Fruit fly (Drosophila melanogaster) ovary, adult (tissue): Measurements from ENCODE around the gene CG14507.
A peak's percentile ranks its signal among the peaks of the same experiment; 100 is the strongest.

Experiments used
- CG17801 ChIP-seq: fragments of 200-800 bp; optimal IDR thresholded peaks from 2 replicates; lab custom pipeline; 2019; ENCODE audit warnings: missing biosample characterization, mild to moderate bottlenecking, missing genetic modification characterization, moderate library complexity; ENCODE audit not compliant: partially characterized antibody

The CG14507 gene

DNA sequence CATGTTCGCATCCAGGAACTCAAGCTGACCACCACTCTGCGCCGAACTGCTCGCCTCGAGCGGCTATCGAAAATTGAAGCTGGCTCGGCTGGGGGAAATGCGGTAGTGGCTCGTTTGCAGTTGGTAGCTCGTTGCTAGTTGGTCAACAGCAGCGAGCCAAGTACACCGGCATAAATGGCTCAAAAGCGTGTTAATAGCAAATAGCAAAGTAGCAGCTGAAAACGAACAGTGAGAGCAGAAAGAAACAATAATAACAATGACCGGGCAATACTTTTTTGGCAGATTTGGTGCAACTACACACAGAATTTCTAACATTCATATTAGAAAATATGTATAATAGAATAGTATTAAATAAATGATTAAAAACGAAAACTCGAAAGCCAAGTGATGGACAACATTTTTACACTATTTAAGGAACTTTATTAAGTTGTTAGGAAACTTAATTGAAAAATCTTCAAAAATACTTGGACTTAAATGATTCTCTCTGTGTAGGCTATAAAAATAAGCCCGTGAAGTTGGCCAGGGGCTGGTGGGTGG lies at the start of gene CG14507:
TSS of gene CG14507 (minus strand) at position 51 of the 537 bp plus-strand sequence.
- TF ChIP-seq CG17801: no peak

DNA sequence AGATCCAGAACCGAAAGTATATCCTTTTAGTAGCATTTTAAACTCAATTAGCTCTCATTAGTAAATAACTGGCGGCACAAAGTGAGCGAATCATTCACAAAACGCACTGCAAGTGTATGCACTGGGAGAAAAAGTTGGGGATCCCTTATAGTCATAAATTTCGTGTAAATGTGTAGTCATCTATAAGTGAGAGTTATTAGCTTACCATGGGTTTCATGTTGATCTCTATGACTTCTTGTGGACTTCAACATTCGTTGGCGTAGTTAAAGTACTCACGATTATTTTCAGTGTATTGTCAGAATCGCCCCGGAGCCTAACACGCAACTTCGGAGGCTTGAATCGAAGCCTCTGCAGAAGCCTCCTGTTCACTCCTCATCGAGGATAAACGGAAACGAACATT lies 49.5 kb upstream of the CG14507 start:
- no peak for TF ChIP-seq CG17801

DNA sequence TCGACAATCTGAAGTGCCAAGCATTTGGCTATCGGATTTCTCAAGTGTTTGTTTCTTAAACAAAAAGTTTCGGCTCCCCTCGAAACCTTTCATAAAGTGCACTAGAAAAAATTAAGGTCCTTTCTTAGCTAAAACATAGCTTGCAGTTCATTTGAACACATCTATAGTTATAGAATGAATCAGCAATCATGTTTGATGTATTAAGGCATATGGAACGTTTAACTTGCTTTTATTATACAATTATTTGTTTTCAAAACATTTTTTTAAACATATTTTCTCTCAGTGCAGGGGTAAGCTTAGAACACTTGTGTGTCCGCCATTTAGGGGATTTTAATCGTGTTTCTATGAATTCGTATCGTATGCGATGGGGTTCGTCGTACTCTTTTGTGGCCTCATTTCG lies 47.1 kb upstream of the CG14507 start:
- TF ChIP-seq CG17801: no peak

DNA sequence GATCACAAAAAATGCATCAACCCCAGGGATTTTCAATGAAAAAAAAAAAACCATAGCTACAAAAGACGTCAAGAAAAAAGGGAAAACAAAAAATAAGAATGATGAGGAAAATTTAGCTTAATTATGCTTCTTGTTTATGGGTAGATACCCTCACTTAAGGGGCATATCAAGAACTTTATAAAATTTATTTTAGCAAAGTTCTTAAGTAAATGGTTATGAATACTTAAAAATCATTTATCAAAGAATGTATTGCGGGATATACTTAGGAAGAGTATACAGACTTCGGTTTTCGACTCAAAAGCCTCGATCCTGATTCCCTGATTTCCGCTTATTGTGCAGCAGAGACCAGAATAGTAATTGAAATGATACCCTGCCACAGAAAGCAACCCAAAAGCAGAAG lies 45.5 kb upstream of the CG14507 start:
- TF ChIP-seq CG17801: no peak

DNA sequence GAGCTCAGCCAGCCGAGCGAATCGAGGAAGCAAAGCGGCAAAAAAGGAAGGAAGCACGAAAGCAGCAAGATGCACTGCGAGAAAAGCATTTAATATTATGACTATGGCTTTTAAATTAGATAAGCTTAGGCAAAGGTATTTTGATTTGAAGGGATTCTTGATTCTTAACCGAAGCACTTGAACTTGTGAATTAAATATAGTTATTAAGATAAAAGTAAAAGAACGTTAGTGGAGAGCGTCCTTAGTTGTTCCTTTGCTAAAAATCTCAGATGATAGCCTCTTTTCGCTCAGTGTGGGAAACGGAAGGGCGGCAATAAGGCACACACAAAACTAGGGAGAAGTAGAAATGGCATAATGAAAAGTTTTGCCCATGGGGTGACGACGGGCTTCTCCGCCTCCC lies 41.7 kb upstream of the CG14507 start:
- no peak for TF ChIP-seq CG17801

DNA sequence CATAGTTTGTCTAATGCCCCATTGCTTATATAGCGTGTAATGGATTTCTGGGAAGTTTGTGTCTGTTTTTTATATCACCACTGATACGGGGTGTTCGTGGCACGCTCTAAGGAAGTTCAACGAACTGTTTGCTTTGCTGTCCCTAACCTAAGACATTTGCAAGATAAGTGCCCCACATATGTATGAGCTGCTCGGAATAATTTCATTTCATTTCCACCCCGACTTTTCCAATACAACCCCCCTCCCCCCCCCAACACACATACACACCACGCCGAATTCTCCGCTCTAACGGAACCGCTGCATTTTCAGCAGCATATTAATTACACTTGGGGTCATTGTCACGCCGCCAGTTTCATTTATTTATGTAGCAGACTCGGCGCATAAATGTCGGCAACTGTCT lies 40.5 kb upstream of the CG14507 start:
- TF ChIP-seq CG17801: no peak

DNA sequence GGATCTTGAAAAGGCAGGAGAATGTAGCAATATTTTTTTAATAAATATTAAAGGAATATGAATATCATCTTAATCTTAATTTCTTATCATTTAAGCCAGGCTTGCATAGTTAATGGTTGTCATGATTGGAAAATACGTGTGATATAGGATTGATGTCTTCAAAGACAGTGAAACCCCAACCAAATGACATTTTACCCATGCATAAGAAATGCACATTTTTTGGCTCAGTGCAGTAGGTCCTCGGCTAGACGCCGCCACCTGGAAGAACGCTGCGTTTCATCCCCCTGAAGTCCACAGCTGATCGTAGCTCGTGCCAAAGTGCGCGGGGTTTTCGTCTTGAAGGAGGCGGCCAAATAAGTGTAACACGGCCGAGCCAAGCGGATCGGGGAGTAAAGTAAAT lies 39.1 kb upstream of the CG14507 start:
- no peak for TF ChIP-seq CG17801

DNA sequence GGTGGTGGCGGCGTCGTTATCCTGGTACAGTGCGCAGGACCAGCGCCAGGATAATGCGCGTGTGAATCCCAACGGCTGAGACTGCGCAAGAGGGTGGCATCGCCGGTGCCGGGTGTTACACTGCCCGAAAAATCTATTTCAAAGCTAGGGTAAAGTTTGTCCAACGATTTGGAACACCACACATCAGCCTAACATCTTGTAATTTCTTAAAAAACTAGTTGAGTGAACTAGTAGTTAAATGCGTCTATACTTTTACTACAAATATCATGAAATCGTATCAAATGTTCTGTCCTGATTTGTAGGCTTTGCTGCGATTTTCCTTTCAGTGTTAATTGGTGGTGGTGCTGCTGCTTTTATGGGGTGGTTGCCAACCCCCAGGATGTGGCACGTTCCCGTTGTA lies 37.5 kb upstream of the CG14507 start:
- no peak for TF ChIP-seq CG17801

DNA sequence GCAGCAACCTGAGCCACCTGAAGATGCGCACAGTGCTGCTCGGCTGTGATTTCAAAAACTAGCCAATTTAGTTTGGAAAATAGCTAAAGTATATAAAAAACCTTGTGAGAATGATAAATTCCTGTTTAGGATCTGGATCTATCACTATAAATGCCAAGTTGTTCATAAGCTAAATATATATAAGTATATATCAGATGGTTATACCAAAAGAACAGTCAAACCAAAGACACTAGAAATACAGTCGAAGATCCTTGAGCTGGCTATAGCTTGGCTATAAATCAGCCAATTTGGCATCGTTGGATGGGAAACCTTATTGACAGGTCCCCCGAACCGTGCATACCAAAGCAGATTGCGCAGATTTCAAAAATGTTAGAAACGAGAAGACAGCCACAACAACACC lies 35.7 kb upstream of the CG14507 start:
- no peak for TF ChIP-seq CG17801

DNA sequence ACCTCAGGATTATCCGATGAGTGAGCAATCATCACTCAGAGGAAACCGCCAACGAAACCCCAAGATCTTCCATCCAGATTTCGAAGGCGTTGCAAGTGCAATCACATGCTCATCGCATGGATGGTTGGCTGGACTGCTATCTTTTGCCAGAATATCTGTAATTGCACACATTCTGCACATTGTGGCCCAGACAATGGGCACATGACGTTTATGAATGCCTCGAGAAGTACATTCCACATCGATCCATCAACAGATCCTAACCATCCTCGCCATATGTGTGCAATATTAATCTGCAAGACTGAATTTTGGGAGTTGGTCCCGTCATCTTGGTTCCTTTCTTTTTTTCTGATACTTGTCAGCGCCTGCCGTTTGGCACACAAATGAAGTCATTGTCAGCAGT lies 35.0 kb upstream of the CG14507 start:
- no peak for TF ChIP-seq CG17801

DNA sequence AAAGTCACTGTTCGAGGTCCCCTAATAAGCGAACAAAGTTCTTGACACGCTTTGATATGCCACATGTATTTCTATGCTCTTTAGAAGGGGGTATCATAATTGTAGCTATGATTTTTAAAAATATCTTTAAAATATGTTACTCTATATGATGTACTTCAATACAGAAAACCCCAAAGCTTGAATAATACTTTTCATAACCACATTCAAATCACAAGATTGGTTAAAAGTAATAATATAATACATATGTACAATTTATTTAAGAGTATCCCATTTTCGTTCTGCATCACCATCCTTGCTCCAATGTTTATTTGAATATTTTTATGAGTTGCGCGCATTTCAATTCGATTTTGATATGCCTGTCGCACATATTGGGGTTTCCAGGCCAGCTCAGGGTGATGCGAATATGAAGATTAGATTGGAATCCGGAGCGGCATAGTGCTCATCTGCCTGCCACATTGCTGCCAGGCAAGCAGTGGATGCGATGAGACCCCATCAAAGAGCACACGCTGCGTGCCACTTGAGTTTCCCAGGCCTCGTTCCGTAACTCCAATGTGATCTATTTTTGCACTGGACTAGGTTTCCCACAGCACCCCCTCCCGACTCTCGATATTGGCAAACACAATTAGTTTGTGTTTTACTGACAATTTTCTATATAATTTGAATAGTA lies 32.1 kb upstream of the CG14507 start:
- no peak for TF ChIP-seq CG17801

DNA sequence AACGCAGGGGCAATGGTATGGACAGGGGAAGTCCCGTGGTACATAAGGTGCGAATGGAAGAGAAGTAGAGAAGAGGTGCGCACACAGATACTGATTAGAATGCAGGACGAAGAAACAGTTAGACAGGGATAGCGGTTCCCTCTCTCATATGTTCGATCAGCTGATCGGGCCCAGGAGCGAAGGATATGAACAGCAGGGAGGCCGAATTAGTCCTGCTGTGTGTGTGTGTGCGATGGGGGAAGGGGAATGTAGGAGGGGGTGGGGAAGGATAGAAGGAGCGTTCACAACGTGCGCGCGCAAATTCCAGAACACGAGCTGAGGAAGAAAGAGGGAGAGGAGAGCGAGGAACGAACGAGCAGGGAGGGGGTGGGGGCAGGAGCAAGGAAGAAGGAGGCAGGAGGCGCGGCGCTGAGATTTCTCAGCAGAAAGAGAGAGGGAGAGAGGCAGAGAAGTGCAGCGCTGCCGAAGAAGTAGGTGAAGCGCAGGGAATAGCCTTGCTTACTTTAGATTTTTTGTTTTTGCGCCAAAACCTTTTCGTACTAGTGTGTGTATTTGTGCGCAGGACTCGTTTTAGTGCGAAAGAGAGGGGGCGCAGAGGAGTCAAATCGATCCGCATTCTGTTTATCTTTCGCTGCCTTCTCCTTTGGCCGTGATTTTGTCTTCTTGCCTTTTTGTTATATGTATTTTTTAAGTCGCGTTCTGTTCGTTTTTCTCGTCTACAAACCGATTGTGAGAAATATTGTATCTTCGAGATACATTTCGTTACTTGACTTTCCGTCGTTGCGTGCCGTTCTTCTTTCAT lies 30.6 kb upstream of the CG14507 start:
- no peak for TF ChIP-seq CG17801

DNA sequence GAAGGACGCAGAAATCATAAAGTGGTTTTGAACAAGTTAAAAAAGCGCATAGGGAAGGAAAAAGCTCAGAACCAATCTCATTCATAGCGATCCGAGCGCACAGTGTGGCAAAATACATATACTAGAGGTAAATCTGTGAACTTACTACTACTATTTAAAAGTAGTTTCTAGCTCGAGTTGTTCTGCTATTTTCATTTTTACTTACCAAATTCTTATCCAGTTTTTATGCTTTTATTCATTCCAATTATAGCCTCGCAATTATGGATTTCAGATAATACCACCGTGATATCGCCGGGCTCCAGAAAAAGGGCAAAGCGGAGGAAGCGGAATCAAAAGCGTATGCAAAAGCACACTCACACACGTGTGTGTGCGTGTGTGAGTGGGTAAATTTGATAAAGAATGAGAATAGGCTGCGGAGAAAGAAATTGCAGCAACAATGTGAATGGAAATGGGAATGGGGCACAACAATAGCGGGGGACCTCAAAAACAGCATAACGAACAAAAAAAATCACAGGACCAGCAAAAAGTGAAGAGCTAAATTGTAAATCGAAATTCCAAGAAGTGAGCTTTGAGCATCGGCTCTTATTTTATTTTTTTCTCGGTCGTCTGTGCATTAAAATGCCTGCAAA lies 29.4 kb upstream of the CG14507 start:
- no peak for TF ChIP-seq CG17801

DNA sequence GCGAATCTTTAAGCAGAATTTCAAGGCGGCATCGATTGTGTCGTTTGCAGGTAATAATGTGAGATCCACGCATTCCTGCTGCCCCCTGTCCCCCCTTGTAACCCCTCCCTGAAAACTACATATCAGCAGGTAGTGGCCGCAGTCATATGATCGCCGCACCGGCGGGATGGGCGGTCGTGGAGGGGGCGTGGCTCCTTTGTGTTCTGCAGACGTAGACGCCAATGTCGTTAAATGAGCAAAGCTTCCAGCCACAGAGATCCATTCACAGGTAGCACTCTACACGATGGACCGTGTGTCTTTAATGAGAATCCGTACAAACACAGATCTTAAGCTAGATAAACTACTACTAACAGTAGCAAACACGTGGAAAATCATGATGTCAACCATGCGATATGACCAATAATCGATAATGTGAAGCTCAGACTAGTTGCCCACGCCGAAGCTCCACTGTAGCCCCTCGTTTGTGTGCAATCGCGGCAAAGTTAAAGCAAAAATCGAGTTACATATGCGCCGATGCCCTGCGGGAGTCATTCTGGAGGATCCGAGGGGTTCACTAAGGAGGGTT lies 28.5 kb upstream of the CG14507 start, which contains the start of gene CG45544:
TSS of gene CG45544 (plus strand) at position 523 of the 565 bp plus-strand sequence.
- TF ChIP-seq CG17801: peak; percentile 80

DNA sequence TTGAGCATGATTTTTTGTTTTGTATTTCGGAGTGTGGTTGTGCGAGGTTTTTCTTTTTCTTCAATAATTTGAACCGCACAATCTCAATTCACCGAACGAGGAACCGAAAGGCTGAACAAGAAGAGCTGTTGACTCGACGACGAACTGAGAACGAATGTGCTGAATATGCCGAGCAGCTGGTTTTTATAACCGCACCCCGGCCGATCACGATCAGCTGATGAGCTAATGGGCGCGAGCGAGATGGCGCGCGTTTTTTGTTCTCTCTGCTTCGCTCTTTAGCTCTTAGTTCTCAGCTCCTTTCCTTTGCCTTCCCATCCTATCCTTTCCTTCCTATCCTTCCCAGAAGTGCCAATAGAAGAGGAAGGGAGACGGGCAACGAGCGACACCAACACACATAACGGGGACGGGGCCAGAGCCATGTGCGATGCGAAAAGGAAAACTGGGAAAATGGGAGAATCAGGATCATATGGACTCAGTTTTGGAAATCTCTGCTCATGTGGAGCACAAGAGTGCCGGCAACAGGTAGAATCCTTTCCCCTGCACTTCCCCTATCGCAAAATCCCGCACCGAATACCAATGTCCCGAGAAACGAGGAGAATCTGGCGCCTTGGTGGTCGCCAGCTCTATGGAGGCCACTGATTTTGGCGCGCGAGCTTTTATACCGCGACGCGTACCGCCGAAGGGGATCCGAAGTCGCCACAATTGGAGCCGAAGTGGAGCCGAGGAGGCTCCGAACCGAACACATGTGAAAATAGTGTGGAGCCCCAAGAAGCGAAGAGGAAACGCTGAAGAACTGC lies 27.8 kb upstream of the CG14507 start, which contains the start of gene stg:
TSS of gene stg (minus strand) at position 635 of the 797 bp plus-strand sequence.
- peak; percentile 33 for TF ChIP-seq CG17801

DNA sequence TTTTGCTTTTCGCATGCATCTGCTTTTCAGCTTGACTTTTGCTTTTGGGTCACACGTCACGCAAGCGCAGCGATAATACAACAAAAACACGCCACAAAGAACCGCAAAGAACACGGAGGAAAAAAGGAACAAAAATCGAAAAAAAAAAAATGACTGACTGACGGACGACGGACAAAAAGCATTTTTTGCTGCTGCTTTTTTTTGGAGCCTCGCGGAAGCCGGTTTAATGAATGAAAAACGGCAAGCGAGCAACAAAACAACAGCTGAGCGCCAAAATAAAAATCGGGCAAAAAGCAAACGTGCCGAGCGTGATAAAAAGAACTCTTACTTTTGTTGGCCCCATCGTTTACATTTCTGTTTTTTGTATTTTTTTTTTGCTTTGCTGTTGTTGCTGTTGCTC lies 26.9 kb upstream of the CG14507 start:
- peak; percentile 44 for TF ChIP-seq CG17801
